Fruit fly (Drosophila melanogaster) whole organism, embryonic: ENCODE data around the gene CG32206.

Experiments
- CG11456 ChIP-seq: fragments of 200-800 bp; sonication (Bioruptor generic); IDR thresholded peaks from 3 replicates; pipeline ENCODE4 v1.3.6; 2022; ENCODE audit warnings: missing biosample characterization, missing genetic modification characterization
- CG12942 ChIP-seq: fragments of 200-800 bp; sonication (Bioruptor generic); optimal IDR thresholded peaks from 3 replicates; lab custom pipeline; 2016; ENCODE audit warnings: missing biosample characterization, missing genetic modification characterization
- CG13894 ChIP-seq: fragments of 200-800 bp; sonication (Bioruptor generic); optimal IDR thresholded peaks from 3 replicates; lab custom pipeline; 2018; ENCODE audit warnings: missing biosample characterization, mild to moderate bottlenecking, missing genetic modification characterization, moderate library complexity

DNA sequence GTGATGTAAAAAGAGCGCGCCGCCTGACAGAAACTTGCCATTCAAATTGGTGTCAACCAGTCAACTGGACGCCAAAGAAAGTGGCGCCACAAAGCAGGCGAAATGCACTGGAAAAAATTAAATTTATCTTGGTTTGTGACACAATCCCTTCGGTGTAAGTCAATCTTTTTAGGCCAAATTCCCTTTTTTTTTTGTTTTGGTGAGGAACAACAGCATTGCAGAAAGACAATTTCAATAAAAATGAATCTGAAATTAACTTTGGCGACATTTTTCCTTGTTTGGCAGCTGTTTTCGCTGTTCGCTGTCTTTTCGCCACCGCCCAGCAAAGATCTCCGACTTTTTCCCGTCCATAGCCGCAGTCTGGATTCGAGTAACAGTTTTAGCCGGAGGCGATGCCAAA is 83.2 kb downstream of the CG32206 start:
- TF ChIP-seq CG11456 (GFP tag; lab: Robert Waterston, UW) (no peak), CG12942 (no peak), CG13894 (tag; lab: Kevin White, UChicago) (no peak)
